Worm (Caenorhabditis elegans) whole organism, late embryonic: ENCODE data around the gene tag-52.
A peak's percentile ranks its signal among the peaks of the same experiment; 100 is the strongest.

Experiments
- F13H6.1 ChIP-seq: sonication (generic microtip); optimal IDR thresholded peaks from 2 replicates; lab custom pipeline; 2016; ENCODE audit warnings: missing genetic modification characterization, missing compliant biosample characterization
- T23F11.4 ChIP-seq: fragments of 200-800 bp; sonication (Bioruptor generic); optimal IDR thresholded peaks from 2 replicates; lab custom pipeline; 2018; ENCODE audit warnings: mild to moderate bottlenecking, missing genetic modification characterization, missing compliant biosample characterization
- Y22D7AL.16 ChIP-seq: sonication (generic microtip); optimal IDR thresholded peaks from 2 replicates; lab custom pipeline; 2016; ENCODE audit warnings: missing genetic modification characterization, missing compliant biosample characterization
- ama-1 ChIP-seq: fragments of 150-350 bp; optimal IDR thresholded peaks from 2 replicates; lab custom pipeline; 2014
- ceh-14 ChIP-seq: sonication (generic microtip); optimal IDR thresholded peaks from 2 replicates; lab custom pipeline; 2016; ENCODE audit warnings: missing genotype, missing genetic modification characterization, missing compliant biosample characterization
- ceh-2 ChIP-seq: sonication (generic microtip); optimal IDR thresholded peaks from 2 replicates; lab custom pipeline; 2016; ENCODE audit warnings: missing genotype, missing genetic modification characterization, missing compliant biosample characterization
- ceh-24 ChIP-seq: sonication (generic microtip); optimal IDR thresholded peaks from 2 replicates; lab custom pipeline; 2016; ENCODE audit warnings: mild to moderate bottlenecking, missing genetic modification characterization, missing compliant biosample characterization
- ceh-30 ChIP-seq: fragments of 150-350 bp; optimal IDR thresholded peaks from 2 replicates; lab custom pipeline; 2014; ENCODE audit warnings: missing biosample characterization, missing genetic modification characterization
- ceh-34 ChIP-seq: sonication (generic microtip); optimal IDR thresholded peaks from 2 replicates; lab custom pipeline; 2016; ENCODE audit warnings: mild to moderate bottlenecking, missing genetic modification characterization, missing compliant biosample characterization
- ceh-6 ChIP-seq: fragments of 200-800 bp; sonication (Bioruptor generic); optimal IDR thresholded peaks from 2 replicates; lab custom pipeline; 2018; ENCODE audit warnings: mild to moderate bottlenecking, missing genetic modification characterization, missing compliant biosample characterization
- ceh-9 ChIP-seq: sonication (generic microtip); optimal IDR thresholded peaks from 2 replicates; lab custom pipeline; 2016; ENCODE audit warnings: mild to moderate bottlenecking, missing genetic modification characterization, inconsistent platforms, missing compliant biosample characterization
- che-1 ChIP-seq: sonication (generic microtip); optimal IDR thresholded peaks from 2 replicates; lab custom pipeline; 2016; ENCODE audit warnings: mild to moderate bottlenecking, missing genetic modification characterization, missing compliant biosample characterization
- dmd-4 ChIP-seq: sonication (generic microtip); optimal IDR thresholded peaks from 2 replicates; lab custom pipeline; 2016; ENCODE audit warnings: borderline replicate concordance, missing genetic modification characterization, missing compliant biosample characterization
- dve-1 ChIP-seq: sonication (generic microtip); optimal IDR thresholded peaks from 2 replicates; lab custom pipeline; 2017; ENCODE audit warnings: antibody characterized with exemption, mild to moderate bottlenecking, missing genetic modification characterization, missing compliant biosample characterization
- elt-4 ChIP-seq: sonication (generic microtip); optimal IDR thresholded peaks from 2 replicates; lab custom pipeline; 2016; ENCODE audit warnings: missing genetic modification characterization, missing compliant biosample characterization
- eyg-1 ChIP-seq: sonication (generic microtip); optimal IDR thresholded peaks from 2 replicates; lab custom pipeline; 2016; ENCODE audit warnings: missing genotype, missing genetic modification characterization, missing compliant biosample characterization
- fax-1 ChIP-seq: sonication (generic microtip); optimal IDR thresholded peaks from 2 replicates; lab custom pipeline; 2016; ENCODE audit warnings: missing genotype, missing genetic modification characterization, missing compliant biosample characterization
- fkh-6 ChIP-seq: sonication (generic microtip); optimal IDR thresholded peaks from 2 replicates; lab custom pipeline; 2016; ENCODE audit warnings: missing genetic modification characterization, missing compliant biosample characterization
- hlh-13 ChIP-seq: fragments of 200-800 bp; sonication (Bioruptor generic); optimal IDR thresholded peaks from 2 replicates; lab custom pipeline; 2018; ENCODE audit warnings: mild to moderate bottlenecking, missing genetic modification characterization, missing compliant biosample characterization
- hlh-6 ChIP-seq: sonication (generic microtip); optimal IDR thresholded peaks from 2 replicates; lab custom pipeline; 2016; ENCODE audit warnings: missing genotype, missing genetic modification characterization, missing compliant biosample characterization
- lin-11 ChIP-seq: fragments of 200-800 bp; sonication (Bioruptor generic); optimal IDR thresholded peaks from 2 replicates; lab custom pipeline; 2018; ENCODE audit warnings: mild to moderate bottlenecking, missing genetic modification characterization, missing compliant biosample characterization
- mec-3 ChIP-seq: sonication (generic microtip); optimal IDR thresholded peaks from 2 replicates; lab custom pipeline; 2016; ENCODE audit warnings: borderline replicate concordance, missing genetic modification characterization, missing compliant biosample characterization
- npax-4 ChIP-seq: sonication (generic microtip); optimal IDR thresholded peaks from 2 replicates; lab custom pipeline; 2016; ENCODE audit warnings: missing genetic modification characterization, missing compliant biosample characterization
- pag-3 ChIP-seq: sonication (generic microtip); optimal IDR thresholded peaks from 2 replicates; lab custom pipeline; 2016; ENCODE audit warnings: missing compliant biosample characterization, missing genetic modification characterization, borderline replicate concordance
- pax-1 ChIP-seq: fragments of 150-350 bp; optimal IDR thresholded peaks from 2 replicates; lab custom pipeline; 2014; ENCODE audit warnings: missing biosample characterization, missing genetic modification characterization
- pha-4 ChIP-seq: fragments of 150-350 bp; optimal IDR thresholded peaks from 2 replicates; lab custom pipeline; 2018; ENCODE audit warnings: missing biosample characterization, missing genetic modification reagents, missing genetic modification characterization
- ref-2 ChIP-seq: sonication (generic microtip); optimal IDR thresholded peaks from 2 replicates; lab custom pipeline; 2016; ENCODE audit warnings: missing genetic modification characterization, missing compliant biosample characterization
- rnt-1 ChIP-seq: sonication (generic microtip); optimal IDR thresholded peaks from 2 replicates; lab custom pipeline; 2016; ENCODE audit warnings: missing genetic modification characterization, missing compliant biosample characterization
- sdc-2 ChIP-seq: sonication (generic microtip); optimal IDR thresholded peaks from 2 replicates; lab custom pipeline; 2016; ENCODE audit warnings: missing genotype, missing genetic modification characterization, missing compliant biosample characterization
- sox-2 ChIP-seq: fragments of 200-800 bp; sonication (Bioruptor generic); IDR thresholded peaks from 2 replicates; pipeline ENCODE4 v1.3.6; 2022; ENCODE audit warnings: missing genetic modification reagents, missing genetic modification characterization, missing compliant biosample characterization
- syd-9 ChIP-seq: sonication (generic microtip); optimal IDR thresholded peaks from 2 replicates; lab custom pipeline; 2016; ENCODE audit warnings: mild to moderate bottlenecking, missing genetic modification characterization, moderate library complexity, missing compliant biosample characterization
- tbx-7 ChIP-seq: sonication (generic microtip); optimal IDR thresholded peaks from 2 replicates; lab custom pipeline; 2016; ENCODE audit warnings: missing genotype, missing genetic modification characterization, missing compliant biosample characterization
- ttx-3 ChIP-seq: sonication (generic microtip); optimal IDR thresholded peaks from 2 replicates; lab custom pipeline; 2016; ENCODE audit warnings: missing genetic modification reagents, missing genetic modification characterization, missing compliant biosample characterization
- unc-42 ChIP-seq: sonication (generic microtip); optimal IDR thresholded peaks from 2 replicates; lab custom pipeline; 2016; ENCODE audit warnings: missing genotype, missing genetic modification characterization, missing compliant biosample characterization
- unc-55 ChIP-seq: sonication (generic microtip); optimal IDR thresholded peaks from 2 replicates; lab custom pipeline; 2017; ENCODE audit warnings: missing biosample characterization, missing genetic modification reagents, missing genetic modification characterization

tag-52 gene

DNA sequence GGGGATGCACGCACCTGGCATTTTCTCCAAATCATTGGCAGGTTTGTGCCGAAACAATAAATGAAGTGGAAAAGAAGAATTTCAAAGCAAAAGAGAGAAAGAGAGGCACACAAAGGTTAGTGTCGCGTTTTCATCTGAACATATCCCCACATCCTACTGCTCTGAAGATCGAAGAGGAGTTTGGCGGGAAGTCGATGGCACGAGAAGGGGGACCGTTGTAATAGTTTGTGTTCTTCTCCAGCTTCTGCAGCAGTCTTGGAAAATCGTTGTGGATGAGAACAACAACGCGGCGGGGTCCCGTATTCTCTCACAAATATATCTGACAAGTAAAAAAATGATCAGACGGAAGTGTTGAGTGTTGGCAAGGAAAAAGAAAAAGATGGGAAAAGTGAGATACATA, 32.4 kb downstream of the tag-52 start:
- TF ChIP-seq ama-1 (lab: Kevin White, UChicago) (peak; percentile 9), npax-4 (no peak)

DNA sequence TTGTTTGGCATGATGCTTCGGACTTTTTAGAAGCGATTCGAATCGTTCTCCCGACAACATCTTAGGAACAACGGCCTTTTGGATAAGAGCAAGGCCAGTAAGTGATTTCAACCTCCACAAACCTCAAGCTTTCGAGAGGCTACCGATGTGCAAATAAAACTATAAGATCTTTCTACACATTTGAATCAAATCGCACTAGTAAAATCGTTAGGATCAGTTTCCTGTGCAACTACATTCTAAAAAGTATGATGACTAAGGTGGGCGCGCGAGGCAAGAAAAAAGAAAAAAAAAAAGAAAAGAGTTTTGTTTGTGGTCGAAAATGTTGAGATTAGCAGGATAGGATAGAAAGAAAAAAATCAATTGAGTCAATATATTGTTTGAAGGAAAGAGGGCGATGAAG, 33.6 kb downstream of the tag-52 start, which contains the start of gene tmem-24:
Gene tmem-24 (minus strand): TSS at position 101 of the 400 bp plus-strand sequence.
- TF ChIP-seq ceh-34 (tag; lab: Kevin White, UChicago) (no peak), ceh-6 (GFP tag; lab: Kevin White, UChicago) (no peak), dve-1 (tag; lab: Kevin White, UChicago) (no peak), ttx-3 (no peak), hlh-6 (no peak), sdc-2 (no peak), dmd-4 (tag; lab: Kevin White, UChicago) (no peak), ref-2 (no peak), mec-3 (tag; lab: Kevin White, UChicago) (no peak), ceh-30 (tag; lab: Kevin White, UChicago) (no peak), lin-11 (tag; lab: Kevin White, UChicago) (no peak), ceh-9 (tag; lab: Kevin White, UChicago) (no peak), che-1 (tag; lab: Kevin White, UChicago) (no peak)

DNA sequence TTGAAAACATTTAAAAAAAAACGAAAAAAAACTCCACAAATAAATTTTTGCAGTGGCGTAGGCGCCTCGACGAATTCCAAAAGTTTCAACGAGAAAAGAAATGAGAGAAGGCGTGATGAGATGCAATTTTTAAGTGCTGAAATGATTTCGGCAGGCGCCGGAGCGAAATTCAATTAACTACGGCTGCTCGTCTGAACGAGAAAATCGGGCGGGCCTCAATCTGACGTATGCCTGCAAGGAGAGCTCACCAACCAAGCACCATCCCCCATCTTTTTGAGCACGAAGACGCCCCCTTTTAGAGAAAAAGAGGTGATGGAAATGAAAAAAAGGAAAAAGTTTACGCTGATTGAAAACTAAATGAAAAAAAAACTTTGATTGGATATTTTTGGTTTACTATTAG, 43.6 kb downstream of the tag-52 start:
- TF ChIP-seq unc-42 (tag; lab: Kevin White, UChicago) (peak; percentile 66), ttx-3 (no peak), npax-4 (no peak), ceh-6 (GFP tag; lab: Kevin White, UChicago) (no peak)

DNA sequence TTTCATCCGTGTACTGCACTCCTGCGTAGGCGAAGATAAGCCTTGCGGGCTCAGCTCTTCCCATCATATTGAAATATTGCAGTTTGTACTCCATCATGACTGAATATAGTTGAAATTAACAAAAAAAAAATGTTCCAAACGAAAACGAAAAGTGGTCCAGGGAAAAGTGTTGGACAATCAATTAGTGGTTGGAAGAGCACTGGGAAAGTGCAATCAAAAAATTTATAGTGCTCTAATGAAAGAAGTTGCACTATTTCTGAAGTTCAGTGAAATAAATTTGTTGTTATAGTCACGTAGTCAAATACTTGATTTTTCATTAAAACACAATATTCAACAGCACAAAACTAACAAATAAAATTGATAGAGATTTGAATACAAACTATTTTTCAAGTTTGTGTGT, 44.7 kb downstream of the tag-52 start, which contains the start of gene gst-11:
Gene gst-11 (minus strand): TSS at position 101 of the 400 bp plus-strand sequence.
- TF ChIP-seq ceh-24 (no peak), tbx-7 (tag; lab: Kevin White, UChicago) (no peak), unc-55 (GFP tag; lab: Kevin White, UChicago) (no peak), fkh-6 (tag; lab: Kevin White, UChicago) (no peak), fax-1 (tag; lab: Kevin White, UChicago) (no peak), lin-11 (tag; lab: Kevin White, UChicago) (no peak), pax-1 (tag; lab: Kevin White, UChicago) (no peak), eyg-1 (tag; lab: Kevin White, UChicago) (no peak), ceh-2 (tag; lab: Kevin White, UChicago) (no peak), ceh-9 (tag; lab: Kevin White, UChicago) (no peak)

DNA sequence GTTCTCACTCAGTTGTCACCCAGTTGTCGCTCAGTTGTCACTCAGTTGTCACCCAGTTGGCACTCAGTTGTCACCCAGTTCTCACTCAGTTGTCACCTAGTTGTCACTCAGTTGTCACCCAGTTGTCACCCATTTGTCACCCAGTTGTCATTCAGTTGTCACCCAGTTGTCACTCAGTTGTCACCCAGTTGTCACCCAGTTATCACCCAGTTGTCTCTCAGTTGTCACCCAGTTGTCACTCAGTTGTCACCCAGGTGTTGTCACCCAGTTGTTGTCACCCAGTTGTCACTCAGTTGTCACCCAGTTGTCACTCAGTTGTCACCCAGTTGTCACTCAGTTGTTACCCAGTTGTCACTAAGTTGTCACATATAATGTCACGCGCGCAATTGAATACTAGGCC, 46.8 kb downstream of the tag-52 start:
- TF ChIP-seq ceh-2 (tag; lab: Kevin White, UChicago) (no peak), Y22D7AL.16 (tag; lab: Kevin White, UChicago) (no peak), syd-9 (tag; lab: Kevin White, UChicago) (no peak), rnt-1 (tag; lab: Kevin White, UChicago) (peak; percentile 23), T23F11.4 (GFP tag; lab: Kevin White, UChicago) (no peak), pha-4 (tag; lab: Kevin White, UChicago) (no peak), ama-1 (lab: Kevin White, UChicago) (no peak), pag-3 (tag; lab: Kevin White, UChicago) (no peak), elt-4 (tag; lab: Kevin White, UChicago) (peak; percentile 20)
- TF ChIP-seq, all 69 proteins: peak for 2

DNA sequence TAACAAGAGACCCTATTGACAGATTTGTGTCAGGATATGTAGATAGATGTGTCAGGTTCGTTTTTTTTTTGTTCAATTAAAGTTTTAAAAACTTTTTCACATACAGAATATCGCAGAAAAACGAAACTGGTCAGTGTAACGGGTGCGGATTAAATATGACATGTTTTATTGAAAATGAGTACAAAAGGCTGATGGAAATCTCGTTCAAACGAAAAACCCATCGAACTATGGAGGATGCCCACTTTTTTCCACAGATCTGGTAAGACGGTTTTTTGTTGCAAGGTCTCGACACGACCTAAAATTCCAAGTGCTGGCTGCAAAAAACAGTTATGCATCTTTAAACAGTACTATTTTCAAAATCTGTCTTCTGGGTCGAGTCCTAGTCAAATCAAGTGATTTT, 48.3 kb downstream of the tag-52 start:
- TF ChIP-seq dmd-4 (tag; lab: Kevin White, UChicago) (no peak), fkh-6 (tag; lab: Kevin White, UChicago) (no peak), ama-1 (lab: Kevin White, UChicago) (no peak), hlh-13 (GFP tag; lab: Kevin White, UChicago) (no peak), ceh-14 (tag; lab: Kevin White, UChicago) (no peak), hlh-6 (no peak), npax-4 (no peak), elt-4 (tag; lab: Kevin White, UChicago) (no peak), sox-2 (GFP tag; lab: Robert Waterston, UW) (no peak), F13H6.1 (tag; lab: Kevin White, UChicago) (no peak), unc-42 (tag; lab: Kevin White, UChicago) (no peak), sdc-2 (no peak)
